Worm (Caenorhabditis elegans) whole organism, dauer: Measurements from ENCODE around the gene ttr-18.
"Not testable (repeated sequence)": the region's sequence is repeated elsewhere in the genome, so short reads cannot be mapped to it uniquely, and the experiment has no call there.

Source experiments
- unc-62 ChIP-seq: sonication (generic microtip); optimal IDR thresholded peaks from 2 replicates; lab custom pipeline; 2017; ENCODE audit warnings: missing biosample characterization, missing genetic modification reagents, missing genetic modification characterization

Gene ttr-18

ce11 chrII:11486698-11487234, at the start of gene ttr-18:
TSS of gene ttr-18 (minus strand) at chrII:11486748.
- no peak for TF ChIP-seq unc-62 (GFP tag; lab: Kevin White, UChicago)

- no peak for TF ChIP-seq unc-62 (GFP tag; lab: Kevin White, UChicago)
Measured at ce11 chrII:11535924-11536323, 49.4 kb upstream of the ttr-18 start.

ce11 chrII:11535429-11535828, 48.9 kb upstream of the ttr-18 start:
- TF ChIP-seq unc-62 (GFP tag; lab: Kevin White, UChicago): no peak

- TF ChIP-seq unc-62 (GFP tag; lab: Kevin White, UChicago): not testable (repeated sequence)
Measured at ce11 chrII:11534429-11535099, 48.0 kb upstream of the ttr-18 start, which contains the start of gene Y62F5A.12. TSS of gene Y62F5A.12 (minus strand) at chrII:11534479.

ce11 chrII:11533716-11534115, 47.2 kb upstream of the ttr-18 start, which contains the start of gene mdt-8:
TSS of gene mdt-8 (minus strand) at chrII:11533816.
- no peak for TF ChIP-seq unc-62 (GFP tag; lab: Kevin White, UChicago)

- no peak for TF ChIP-seq unc-62 (GFP tag; lab: Kevin White, UChicago)
Measured at ce11 chrII:11526954-11527353, 40.4 kb upstream of the ttr-18 start, which contains the start of gene age-1. TSS of gene age-1 (minus strand) at chrII:11527054.

ce11 chrII:11521300-11521699, 34.8 kb upstream of the ttr-18 start, which contains the start of gene Y62F5A.10:
TSS of gene Y62F5A.10 (plus strand) at chrII:11521600.
- no peak for TF ChIP-seq unc-62 (GFP tag; lab: Kevin White, UChicago)

ce11 chrII:11518184-11518583, 31.6 kb upstream of the ttr-18 start, which contains the start of gene B0334.10:
TSS of gene B0334.10 (plus strand) at chrII:11518484.
- no peak for TF ChIP-seq unc-62 (GFP tag; lab: Kevin White, UChicago)

- TF ChIP-seq unc-62 (GFP tag; lab: Kevin White, UChicago): no peak
Measured at ce11 chrII:11514775-11515174, 28.2 kb upstream of the ttr-18 start, which contains the start of gene srh-44. TSS of gene srh-44 (plus strand) at chrII:11515075.

ce11 chrII:11512921-11513320, 26.4 kb upstream of the ttr-18 start:
- no peak for TF ChIP-seq unc-62 (GFP tag; lab: Kevin White, UChicago)

ce11 chrII:11510373-11510772, 23.8 kb upstream of the ttr-18 start, which contains the start of gene npr-41:
TSS of gene npr-41 (plus strand) at chrII:11510673.
- TF ChIP-seq unc-62 (GFP tag; lab: Kevin White, UChicago): no peak

- no peak for TF ChIP-seq unc-62 (GFP tag; lab: Kevin White, UChicago)
Measured at ce11 chrII:11503761-11504160, 17.2 kb upstream of the ttr-18 start.

- no peak for TF ChIP-seq unc-62 (GFP tag; lab: Kevin White, UChicago)
Measured at ce11 chrII:11501956-11502355, 15.4 kb upstream of the ttr-18 start.

ce11 chrII:11500198-11500597, 13.7 kb upstream of the ttr-18 start, which contains the start of gene B0334.20:
TSS of gene B0334.20 (minus strand) at chrII:11500459.
- no peak for TF ChIP-seq unc-62 (GFP tag; lab: Kevin White, UChicago)

- TF ChIP-seq unc-62 (GFP tag; lab: Kevin White, UChicago): no peak
Measured at ce11 chrII:11497365-11497764, 10.8 kb upstream of the ttr-18 start, which contains the start of gene B0334.5. TSS of gene B0334.5 (plus strand) at chrII:11497665.

ce11 chrII:11496767-11497166, 10.2 kb upstream of the ttr-18 start, which contains the start of gene emc-5:
TSS of gene emc-5 (plus strand) at chrII:11496780.
- TF ChIP-seq unc-62 (GFP tag; lab: Kevin White, UChicago): no peak
